Worm (Caenorhabditis elegans): Measurements from ENCODE around the gene F57B1.6.

DNA sequence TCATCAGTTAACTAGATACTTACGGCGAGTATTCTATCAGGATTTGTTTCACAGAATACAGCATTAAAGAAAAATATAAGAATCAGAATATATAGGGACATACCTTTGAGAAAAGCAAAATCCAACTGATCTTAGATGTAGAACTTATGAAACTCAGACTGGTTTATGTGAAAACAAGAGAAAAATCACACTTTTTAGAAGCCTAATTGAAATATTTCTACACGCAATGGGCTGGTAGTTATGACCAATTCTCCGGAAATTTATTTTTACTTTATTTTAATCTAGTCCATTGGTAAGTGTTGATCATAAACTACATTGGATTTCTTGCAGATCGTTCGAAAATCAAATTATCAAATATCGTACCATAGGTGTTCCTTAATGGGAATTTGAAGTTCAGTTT lies 25.3 kb upstream of the F57B1.6 start, which contains the start of gene T09E8.4:
- TF ChIP-seq tbx-2 (tag; optimal IDR thresholded peaks at IDR 0.05) (no peak), elt-2 (tag; optimal IDR thresholded peaks at IDR 0.05) (no peak), nhr-11 (tag; optimal IDR thresholded peaks at IDR 0.05) (no peak), nhr-28 (tag; optimal IDR thresholded peaks at IDR 0.05) (no peak), aly-2 (tag; optimal IDR thresholded peaks at IDR 0.05) (no peak)

Measured in whole organism, L3 larva.